Fruit fly (Drosophila melanogaster): ENCODE measurements around the gene Dtd.

Dtd gene

DNA sequence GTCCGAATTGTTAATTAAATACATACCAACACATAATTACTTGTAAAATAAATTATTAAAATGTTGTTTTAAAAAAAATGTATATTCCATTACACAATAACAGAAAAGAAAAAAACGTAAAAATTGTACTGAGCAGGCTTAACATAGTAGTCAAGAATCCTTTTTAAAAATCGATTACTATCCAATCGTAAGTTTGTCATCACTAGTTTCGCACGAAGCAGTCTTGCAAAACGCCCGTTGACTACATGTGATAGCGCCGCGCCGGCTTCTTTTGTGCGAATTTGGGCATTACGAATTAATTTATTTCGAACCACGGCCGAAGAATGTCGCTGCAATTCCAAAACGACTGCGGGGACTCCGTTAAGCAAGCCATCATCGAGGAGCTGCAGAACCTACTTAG is 17.5 kb upstream of the Dtd start, which contains the start of gene Ipo9 (continued):
- TF ChIP-seq BEAF-32 (GFP tag; optimal IDR thresholded peaks at IDR 0.05): peak; percentile 38
- TF ChIP-seq unc-4 (GFP tag; IDR thresholded peaks at IDR 0.05; ENCODE audit: partially characterized antibody): 0 out of 2 replicates have a peak, but pooled peaks have one; percentile 33
- no peak for TF ChIP-seq fd64A (GFP tag; optimal IDR thresholded peaks at IDR 0.05)
- no peak for TF ChIP-seq Stat92E (GFP tag; optimal IDR thresholded peaks at IDR 0.05)
- TF ChIP-seq stwl (tag; optimal IDR thresholded peaks at IDR 0.05): peak; percentile 41
- TF ChIP-seq ftz-f1 (GFP tag; optimal IDR thresholded peaks at IDR 0.05): no peak
- peak; percentile 79; the same call in 1 of the 2 replicates for TF ChIP-seq rib (GFP tag; IDR thresholded peaks at IDR 0.05)
- TF ChIP-seq tgo (GFP tag; IDR thresholded peaks at IDR 0.05): no peak
- no peak for TF ChIP-seq CG1647 (GFP tag; optimal IDR thresholded peaks at IDR 0.05)
- 0 out of 3 replicates have a peak, but pooled peaks have one; percentile 18 for TF ChIP-seq mld (GFP tag; IDR thresholded peaks at IDR 0.05; ENCODE audit: partially characterized antibody)
- no peak for TF ChIP-seq psq (GFP tag; optimal IDR thresholded peaks at IDR 0.05)
- no peak for TF ChIP-seq gfzf (GFP tag; optimal IDR thresholded peaks at IDR 0.05)
- TF ChIP-seq crol (GFP tag; IDR thresholded peaks at IDR 0.05): no peak
- no peak for TF ChIP-seq Fer1 (GFP tag; optimal IDR thresholded peaks at IDR 0.05)
- TF ChIP-seq tap (tag; optimal IDR thresholded peaks at IDR 0.05): no peak
- TF ChIP-seq vvl (GFP tag; IDR thresholded peaks at IDR 0.05): 0 out of 2 replicates have a peak, but pooled peaks have one; percentile 16
- no peak for TF ChIP-seq GATAe (GFP tag; conservative IDR thresholded peaks at IDR 0.05)
- no peak for TF ChIP-seq CG4820 (GFP tag; optimal IDR thresholded peaks at IDR 0.05)
- TF ChIP-seq nmo (GFP tag; optimal IDR thresholded peaks at IDR 0.05): no peak
- no peak for TF ChIP-seq Rfx (GFP tag; IDR thresholded peaks at IDR 0.05)
- TF ChIP-seq CG13287 (GFP tag; IDR thresholded peaks at IDR 0.05; ENCODE audit: partially characterized antibody): peak; percentile 44
- peak; percentile 84 for TF ChIP-seq MBD-R2 (GFP tag; IDR thresholded peaks at IDR 0.05)
- peak; percentile 70 for TF ChIP-seq Med (GFP tag)
- TF ChIP-seq CG10543 (GFP tag; optimal IDR thresholded peaks at IDR 0.05): no peak
- no peak for TF ChIP-seq sima (GFP tag; optimal IDR thresholded peaks at IDR 0.05)
- no peak for TF ChIP-seq Poxn (GFP tag; IDR thresholded peaks at IDR 0.05)
- TF ChIP-seq esg (GFP tag; conservative IDR thresholded peaks at IDR 0.05): no peak
- no peak for TF ChIP-seq CG5245 (GFP tag; optimal IDR thresholded peaks at IDR 0.05)
- TF ChIP-seq crp (GFP tag; optimal IDR thresholded peaks at IDR 0.05): peak in 1 of 2 experiments; percentile 37
- TF ChIP-seq CG8281 (tag; optimal IDR thresholded peaks at IDR 0.05): no peak
- TF ChIP-seq emc (GFP tag; optimal IDR thresholded peaks at IDR 0.05): no peak
- TF ChIP-seq sd (tag; optimal IDR thresholded peaks at IDR 0.05): no peak
- TF ChIP-seq CG16813 (GFP tag; IDR thresholded peaks at IDR 0.05; ENCODE audit: partially characterized antibody): no peak
- no peak for TF ChIP-seq CG6254 (GFP tag; optimal IDR thresholded peaks at IDR 0.05)
- 0 out of 2 replicates have a peak, but pooled peaks have one; percentile 34 for TF ChIP-seq Scr (GFP tag; IDR thresholded peaks at IDR 0.05; ENCODE audit: partially characterized antibody)
- no peak for TF ChIP-seq Camta (GFP tag; optimal IDR thresholded peaks at IDR 0.05)
- no peak for TF ChIP-seq nau (GFP tag; optimal IDR thresholded peaks at IDR 0.05)
- no peak for TF ChIP-seq CG15601 (tag; optimal IDR thresholded peaks at IDR 0.05)
- peak; percentile 21 for TF ChIP-seq CG15514 (GFP tag; optimal IDR thresholded peaks at IDR 0.05)
- TF ChIP-seq slbo (GFP tag; IDR thresholded peaks at IDR 0.05): 0 out of 2 replicates have a peak, but pooled peaks have one; percentile 20
- TF ChIP-seq CG34224 (GFP tag; IDR thresholded peaks at IDR 0.05; ENCODE audit: partially characterized antibody): peak; percentile 30; the same call in 1 of the 3 replicates
- TF ChIP-seq CG9932 (GFP tag; IDR thresholded peaks at IDR 0.05): peak; percentile 14; the same call in 1 of the 2 replicates
- TF ChIP-seq tna (GFP tag; IDR thresholded peaks at IDR 0.05; ENCODE audit: partially characterized antibody): no peak
- TF ChIP-seq CG2875 (GFP tag; optimal IDR thresholded peaks at IDR 0.05): no peak

Data from whole organism, embryonic.